Worm (Caenorhabditis elegans): ENCODE data around the gene F57G9.7.

DNA sequence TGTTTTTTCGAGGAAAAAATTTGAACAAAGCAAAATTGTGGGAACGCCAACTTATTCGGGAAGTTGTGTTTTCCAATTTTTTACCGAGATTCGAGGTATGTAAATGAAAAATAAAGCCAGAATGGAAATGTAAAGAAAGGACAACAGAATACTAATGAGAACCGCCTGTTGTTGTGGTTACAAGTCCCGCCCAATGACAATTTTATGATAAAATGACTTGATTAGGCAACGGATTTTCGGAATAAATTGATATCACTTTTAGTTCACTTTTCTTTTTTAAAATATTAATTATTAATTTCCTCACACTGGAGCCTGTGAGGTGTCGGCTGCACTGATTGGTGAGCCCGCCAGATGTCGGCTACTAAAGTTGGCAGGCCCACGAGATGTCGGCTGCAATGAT is 34.8 kb upstream of the F57G9.7 start, which contains the start of gene dct-12:
- TF ChIP-seq unc-62 (GFP tag; optimal IDR thresholded peaks at IDR 0.05) (no peak), F49E8.2 (tag; optimal IDR thresholded peaks at IDR 0.05; ENCODE audit: insufficient read depth) (no peak), lag-1 (GFP tag; IDR thresholded peaks at IDR 0.05) (no peak), mes-4 (tag; optimal IDR thresholded peaks at IDR 0.05) (no peak)
